Worm (Caenorhabditis elegans): ENCODE data around the gene otpl-4.

ce11 chrV:8495965-8496364 lies 41.2 kb upstream of the otpl-4 start:
- TF ChIP-seq snpc-4 (tag; optimal IDR thresholded peaks at IDR 0.05) (peak; percentile 4), unc-39 (tag; optimal IDR thresholded peaks at IDR 0.05) (no peak), pha-4 (tag; optimal IDR thresholded peaks at IDR 0.05) (no peak), elt-2 (tag; optimal IDR thresholded peaks at IDR 0.05) (peak; percentile 22), R02D3.7 (tag; optimal IDR thresholded peaks at IDR 0.05) (no peak), jun-1 (tag; optimal IDR thresholded peaks at IDR 0.05) (no peak), egl-5 (tag; optimal IDR thresholded peaks at IDR 0.05) (no peak), unc-62 (GFP tag; optimal IDR thresholded peaks at IDR 0.05) (no peak), zag-1 (tag; optimal IDR thresholded peaks at IDR 0.05) (no peak)

All from whole organism, L3 larva.